Fruit fly (Drosophila melanogaster) whole organism, embryonic: ENCODE measurements around the gene CG10874.
A peak's percentile ranks its signal among the peaks of the same experiment; 100 is the strongest.

ENCODE experiments used
- Abd-B ChIP-seq: fragments of 200-800 bp; sonication (Bioruptor generic); optimal IDR thresholded peaks from 2 replicates; lab custom pipeline; 2018; ENCODE audit warnings: missing biosample characterization, mild to moderate bottlenecking, missing genetic modification characterization, moderate library complexity
- Ada2b ChIP-seq: fragments of 200-800 bp; sonication (Bioruptor generic); IDR thresholded peaks from 2 replicates; pipeline ENCODE4 v1.3.6; 2022; ENCODE audit warnings: missing biosample characterization, missing genetic modification characterization
- Adf1 ChIP-seq: fragments of 200-800 bp; sonication (Bioruptor generic); IDR thresholded peaks from 2 replicates; pipeline ENCODE4 v1.3.6; 2022; ENCODE audit warnings: missing biosample characterization, missing genetic modification characterization
- Atf3 ChIP-seq: fragments of 200-800 bp; sonication (Bioruptor generic); optimal IDR thresholded peaks from 3 replicates; lab custom pipeline; 2016; ENCODE audit warnings: missing biosample characterization, missing genetic modification characterization
- Bteb2 ChIP-seq: fragments of 200-800 bp; sonication (Bioruptor generic); optimal IDR thresholded peaks from 2 replicates; lab custom pipeline; 2016; ENCODE audit warnings: missing biosample characterization, missing genetic modification characterization
- CG10959 ChIP-seq: fragments of 200-800 bp; sonication (Bioruptor generic); IDR thresholded peaks from 2 replicates; pipeline ENCODE4 v1.3.6; 2022; ENCODE audit warnings: missing biosample characterization, missing genetic modification characterization
- CG11085 ChIP-seq: fragments of 200-800 bp; sonication (Bioruptor generic); IDR thresholded peaks from 2 replicates; pipeline ENCODE4 v1.3.6; 2022; ENCODE audit warnings: missing biosample characterization, missing genetic modification characterization
- CG11504 ChIP-seq: fragments of 200-800 bp; sonication (Bioruptor generic); optimal IDR thresholded peaks from 3 replicates; lab custom pipeline; 2019; ENCODE audit warnings: missing biosample characterization, mild to moderate bottlenecking, missing genetic modification characterization, moderate library complexity
- CG12659 ChIP-seq: fragments of 200-800 bp; sonication (Bioruptor generic); optimal IDR thresholded peaks from 3 replicates; lab custom pipeline; 2017; ENCODE audit warnings: mild to moderate bottlenecking, missing biosample characterization, missing genetic modification reagents, missing genetic modification characterization
- CG12744 ChIP-seq: fragments of 200-800 bp; sonication (Bioruptor generic); optimal IDR thresholded peaks from 2 replicates; lab custom pipeline; 2016; ENCODE audit warnings: missing biosample characterization, missing genetic modification characterization
- CG1529 ChIP-seq: fragments of 200-800 bp; sonication (Bioruptor generic); optimal IDR thresholded peaks from 3 replicates; lab custom pipeline; 2018; ENCODE audit warnings: missing biosample characterization, missing genetic modification characterization
- CG1603 ChIP-seq: fragments of 200-800 bp; sonication (Bioruptor generic); optimal IDR thresholded peaks from 2 replicates; lab custom pipeline; 2019; ENCODE audit warnings: missing biosample characterization, mild to moderate bottlenecking, missing genetic modification characterization, moderate library complexity
- CG17361 ChIP-seq: fragments of 200-800 bp; sonication (Bioruptor generic); IDR thresholded peaks from 3 replicates; pipeline ENCODE4 v1.3.6; 2022; ENCODE audit warnings: missing biosample characterization, missing genetic modification characterization
- CG18476 ChIP-seq: fragments of 200-800 bp; sonication (Bioruptor generic); optimal IDR thresholded peaks from 2 replicates; lab custom pipeline; 2016; ENCODE audit warnings: missing biosample characterization, mild to moderate bottlenecking, missing genetic modification characterization
- CG2202 ChIP-seq: fragments of 200-800 bp; sonication (Bioruptor generic); optimal IDR thresholded peaks from 2 replicates; lab custom pipeline; 2018; ENCODE audit warnings: missing biosample characterization, mild to moderate bottlenecking, missing genetic modification characterization
- CG2875 ChIP-seq: fragments of 200-800 bp; sonication (Bioruptor generic); optimal IDR thresholded peaks from 2 replicates; lab custom pipeline; 2017; ENCODE audit warnings: missing biosample characterization, mild to moderate bottlenecking, missing genetic modification characterization, missing genetic modification reagents
- CG32532 ChIP-seq: fragments of 200-800 bp; sonication (Bioruptor generic); IDR thresholded peaks from 2 replicates; pipeline ENCODE4 v1.3.6; 2022; ENCODE audit warnings: missing biosample characterization, missing genetic modification characterization
- CG3726 ChIP-seq: fragments of 200-800 bp; sonication (Bioruptor generic); IDR thresholded peaks from 3 replicates; pipeline ENCODE4, ENCODE4 v1.3.6; 2022; ENCODE audit warnings: missing biosample characterization, missing genetic modification characterization
- CG6175 ChIP-seq: fragments of 200-800 bp; sonication (Bioruptor generic); IDR thresholded peaks from 3 replicates; pipeline ENCODE4 v1.3.6; 2022; ENCODE audit warnings: missing biosample characterization, missing genetic modification characterization
- CG7786 ChIP-seq: fragments of 200-800 bp; sonication (Bioruptor generic); optimal IDR thresholded peaks from 2 replicates; lab custom pipeline; 2016; ENCODE audit warnings: missing biosample characterization, missing genetic modification characterization
- CG9609 ChIP-seq: fragments of 200-800 bp; sonication (Bioruptor generic); optimal IDR thresholded peaks from 3 replicates; lab custom pipeline; 2016; ENCODE audit warnings: missing biosample characterization, missing genetic modification characterization
- CTCF ChIP-seq: fragments of 200-800 bp; sonication (Bioruptor generic); optimal IDR thresholded peaks from 2 replicates; lab custom pipeline; 2017; ENCODE audit warnings: missing biosample characterization, mild to moderate bottlenecking, missing genetic modification characterization, moderate library complexity
- CkIIα-i1 ChIP-seq: fragments of 200-800 bp; sonication (Bioruptor generic); IDR thresholded peaks from 2 replicates; pipeline ENCODE4 v1.3.6; 2022; ENCODE audit warnings: missing biosample characterization, missing genetic modification characterization
- Dek ChIP-seq: fragments of 200-800 bp; sonication (Bioruptor generic); optimal IDR thresholded peaks from 3 replicates; lab custom pipeline; 2019; ENCODE audit warnings: missing biosample characterization, mild to moderate bottlenecking, missing genetic modification characterization, moderate library complexity
- Dip2 ChIP-seq: fragments of 200-800 bp; sonication (Bioruptor generic); IDR thresholded peaks from 2 replicates; pipeline ENCODE4 v1.3.6; 2022; ENCODE audit warnings: missing biosample characterization, missing genetic modification characterization
- Dip3 ChIP-seq: fragments of 200-800 bp; sonication (Bioruptor generic); optimal IDR thresholded peaks from 3 replicates; lab custom pipeline; 2016; ENCODE audit warnings: missing biosample characterization, missing genetic modification characterization
- HLH3B ChIP-seq: fragments of 200-800 bp; sonication (Bioruptor generic); IDR thresholded peaks from 2 replicates; pipeline ENCODE4 v1.3.6; 2022; ENCODE audit warnings: missing biosample characterization, missing genetic modification characterization
- MESR4 ChIP-seq: fragments of 200-800 bp; sonication (Bioruptor generic); optimal IDR thresholded peaks from 2 replicates; lab custom pipeline; 2018; ENCODE audit warnings: missing biosample characterization, mild to moderate bottlenecking, missing genetic modification characterization, moderate library complexity
- Med ChIP-seq: fragments of 200-800 bp; sonication (Bioruptor generic); peaks from one replicate; lab custom pipeline; 2016; ENCODE audit warnings: missing biosample characterization, missing genetic modification characterization, mild to moderate bottlenecking, inconsistent platforms, moderate library complexity
- Meics ChIP-seq: fragments of 200-800 bp; sonication (Bioruptor generic); optimal IDR thresholded peaks from 2 replicates; lab custom pipeline; 2017; ENCODE audit warnings: missing biosample characterization, mild to moderate bottlenecking, missing genetic modification characterization
- NK7.1 ChIP-seq: fragments of 200-800 bp; sonication (Bioruptor generic); optimal IDR thresholded peaks from 3 replicates; lab custom pipeline; 2016; ENCODE audit warnings: missing biosample characterization, missing genetic modification characterization
- Six4 ChIP-seq: fragments of 200-800 bp; sonication (Bioruptor generic); optimal IDR thresholded peaks from 2 replicates; lab custom pipeline; 2016; ENCODE audit warnings: missing biosample characterization, missing genetic modification characterization
- Sry-β ChIP-seq: fragments of 200-800 bp; sonication (Bioruptor generic); optimal IDR thresholded peaks from 2 replicates; lab custom pipeline; 2018; ENCODE audit warnings: missing biosample characterization, mild to moderate bottlenecking, missing genetic modification characterization, moderate library complexity
- Sry-δ ChIP-seq: fragments of 200-800 bp; sonication (Bioruptor generic); optimal IDR thresholded peaks from 2 replicates; lab custom pipeline; 2016; ENCODE audit warnings: missing biosample characterization, missing genetic modification characterization
- al ChIP-seq: fragments of 200-800 bp; sonication (Bioruptor generic); IDR thresholded peaks from 2 replicates; pipeline ENCODE4 v1.3.6; 2022; ENCODE audit warnings: missing biosample characterization, missing genetic modification characterization
- ara ChIP-seq: fragments of 200-800 bp; sonication (Bioruptor generic); IDR thresholded peaks from 2 replicates; pipeline ENCODE4 v1.3.6; 2022; ENCODE audit warnings: missing biosample characterization, missing genetic modification characterization
- cad ChIP-seq: fragments of >200 bp; optimal IDR thresholded peaks from 2 replicates; lab custom pipeline; 2017; ENCODE audit warnings: missing biosample characterization, missing genetic modification characterization
- cato ChIP-seq: fragments of 200-800 bp; sonication (Bioruptor generic); optimal IDR thresholded peaks from 2 replicates; lab custom pipeline; 2016; ENCODE audit warnings: missing biosample characterization, missing genetic modification characterization, borderline replicate concordance
- cg ChIP-seq: fragments of 200-800 bp; sonication (Bioruptor generic); optimal IDR thresholded peaks from 3 replicates; lab custom pipeline; 2019; ENCODE audit warnings: missing biosample characterization, mild to moderate bottlenecking, missing genetic modification characterization, moderate library complexity
- ham ChIP-seq: fragments of 200-800 bp; sonication (Bioruptor generic); IDR thresholded peaks from 2 replicates; pipeline ENCODE4 v1.3.6; 2022; ENCODE audit warnings: missing biosample characterization, missing genetic modification characterization
- hbn ChIP-seq: fragments of 200-800 bp; sonication (Bioruptor generic); IDR thresholded peaks from 2 replicates; pipeline ENCODE4 v1.3.6; 2022; ENCODE audit warnings: missing biosample characterization, missing genetic modification characterization; ENCODE audit not compliant: partially characterized antibody
- jumu ChIP-seq: fragments of 200-800 bp; sonication (Bioruptor generic); optimal IDR thresholded peaks from 3 replicates; lab custom pipeline; 2016; ENCODE audit warnings: missing biosample characterization, missing genetic modification characterization
- lbe ChIP-seq: fragments of 200-800 bp; sonication (Bioruptor generic); optimal IDR thresholded peaks from 2 replicates; lab custom pipeline; 2016; ENCODE audit warnings: missing biosample characterization, mild to moderate bottlenecking, missing genetic modification characterization
- mam ChIP-seq: fragments of 200-800 bp; sonication (Bioruptor generic); optimal IDR thresholded peaks from 3 replicates; lab custom pipeline; 2016; ENCODE audit warnings: missing biosample characterization, missing genetic modification characterization
- pros ChIP-seq: fragments of 200-800 bp; sonication (Bioruptor generic); optimal IDR thresholded peaks from 3 replicates; lab custom pipeline; 2019; ENCODE audit warnings: missing biosample characterization, mild to moderate bottlenecking, missing genetic modification characterization, moderate library complexity
- pum ChIP-seq: fragments of 200-800 bp; sonication (Bioruptor generic); optimal IDR thresholded peaks from 2 replicates; lab custom pipeline; 2016; ENCODE audit warnings: missing biosample characterization, missing genetic modification characterization
- scrt ChIP-seq: fragments of 200-800 bp; sonication (Bioruptor generic); optimal IDR thresholded peaks from 2 replicates; lab custom pipeline; 2018; ENCODE audit warnings: missing biosample characterization, mild to moderate bottlenecking, missing genetic modification characterization, moderate library complexity
- slou ChIP-seq: fragments of 200-800 bp; sonication (Bioruptor generic); optimal IDR thresholded peaks from 3 replicates; lab custom pipeline; 2016; ENCODE audit warnings: missing biosample characterization, missing genetic modification characterization
- stwl ChIP-seq: fragments of 200-800 bp; sonication (Bioruptor generic); optimal IDR thresholded peaks from 3 replicates; lab custom pipeline; 2018; ENCODE audit warnings: missing biosample characterization, mild to moderate bottlenecking, missing genetic modification characterization, moderate library complexity
- tna ChIP-seq: fragments of 200-800 bp; sonication (Bioruptor generic); IDR thresholded peaks from 2 replicates; pipeline ENCODE4 v1.3.6; 2022; ENCODE audit warnings: missing biosample characterization, missing genetic modification characterization; ENCODE audit not compliant: partially characterized antibody
- wek ChIP-seq: fragments of 200-800 bp; sonication (Bioruptor generic); optimal IDR thresholded peaks from 3 replicates; lab custom pipeline; 2018; ENCODE audit warnings: missing biosample characterization, mild to moderate bottlenecking, missing genetic modification characterization, moderate library complexity
- zen ChIP-seq: fragments of 200-800 bp; sonication (Bioruptor generic); optimal IDR thresholded peaks from 3 replicates; lab custom pipeline; 2018; ENCODE audit warnings: missing biosample characterization, mild to moderate bottlenecking, missing genetic modification characterization, moderate library complexity
- zf30C ChIP-seq: fragments of 200-800 bp; sonication (Bioruptor generic); optimal IDR thresholded peaks from 3 replicates; lab custom pipeline; 2018; ENCODE audit warnings: missing biosample characterization, mild to moderate bottlenecking, missing genetic modification characterization

Gene CG10874

dm6 chr2L:2216065-2216464, 23.9 kb upstream of the CG10874 start, which contains the start of gene daed (continued):
- TF ChIP-seq Dip3 (GFP tag; lab: Kevin White, UChicago) (no peak), CG9609 (no peak), Sry-δ (GFP tag; lab: Kevin White, UChicago) (peak; percentile 8), slou (no peak), Ada2b (GFP tag; lab: Robert Waterston, UW) (no peak), CG3726 (GFP tag; lab: Robert Waterston, UW) (no peak), CG12744 (GFP tag; lab: Kevin White, UChicago) (no peak), NK7.1 (no peak), pros (GFP tag; lab: Kevin White, UChicago) (no peak), tna (GFP tag; lab: Robert Waterston, UW) (no peak), Abd-B (GFP tag; lab: Kevin White, UChicago) (no peak), al (GFP tag; lab: Robert Waterston, UW) (no peak), Meics (GFP tag; lab: Kevin White, UChicago) (no peak), stwl (tag; lab: Kevin White, UChicago) (peak; percentile 42), CG2875 (no peak), Dip2 (no peak), CTCF (GFP tag; lab: Kevin White, UChicago) (no peak), scrt (GFP tag; lab: Kevin White, UChicago) (no peak), cato (GFP tag; lab: Kevin White, UChicago) (no peak), CG2202 (tag; lab: Kevin White, UChicago) (no peak), CkIIα-i1 (no peak), CG1603 (tag; lab: Kevin White, UChicago) (no peak), cad (GFP tag; lab: Kevin White, UChicago) (no peak), CG32532 (GFP tag; lab: Robert Waterston, UW) (no peak), CG18476 (GFP tag; lab: Kevin White, UChicago) (no peak), CG12659 (GFP tag; lab: Kevin White, UChicago) (no peak), CG11085 (GFP tag; lab: Robert Waterston, UW) (no peak), Sry-β (GFP tag; lab: Kevin White, UChicago) (no peak), Dek (no peak), CG6175 (no peak), Med (peak; percentile 79), jumu (no peak), zen (peak; percentile 99), CG1529 (no peak), ara (GFP tag; lab: Robert Waterston, UW) (no peak), Atf3 (no peak), HLH3B (GFP tag; lab: Robert Waterston, UW) (no peak), CG10959 (no peak), pum (no peak), CG7786 (no peak), CG17361 (GFP tag; lab: Robert Waterston, UW) (no peak), MESR4 (GFP tag; lab: Kevin White, UChicago) (peak; percentile 62), mam (GFP tag; lab: Kevin White, UChicago) (no peak), cg (GFP tag; lab: Kevin White, UChicago) (no peak), Bteb2 (GFP tag; lab: Kevin White, UChicago) (no peak), zf30C (no peak), hbn (GFP tag; lab: Robert Waterston, UW) (no peak), CG11504 (tag; lab: Kevin White, UChicago) (no peak), Adf1 (peak; percentile 22; the same call in 1 of the 2 replicates), ham (GFP tag; lab: Robert Waterston, UW) (no peak), Six4 (GFP tag; lab: Kevin White, UChicago) (no peak), wek (GFP tag; lab: Kevin White, UChicago) (no peak), lbe (GFP tag; lab: Kevin White, UChicago) (peak; percentile 35)
